Fruit fly (Drosophila melanogaster) whole organism, adult: ENCODE data around the gene CG15347.

Experiments
- CG14711 ChIP-seq: fragments of 200-800 bp; sonication (Bioruptor generic); optimal IDR thresholded peaks from 2 replicates; lab custom pipeline; 2018; ENCODE audit warnings: missing biosample characterization, mild to moderate bottlenecking, missing genetic modification characterization, moderate library complexity
- CG33017 ChIP-seq: fragments of 200-800 bp; sonication (Bioruptor generic); optimal IDR thresholded peaks from 2 replicates; lab custom pipeline; 2018; ENCODE audit warnings: missing biosample characterization, mild to moderate bottlenecking, missing genetic modification characterization, moderate library complexity
- CG5204 ChIP-seq: fragments of 200-800 bp; sonication (Bioruptor generic); optimal IDR thresholded peaks from 2 replicates; lab custom pipeline; 2016; ENCODE audit warnings: missing biosample characterization, missing genetic modification characterization
- CG7101 ChIP-seq: fragments of 200-800 bp; sonication (Bioruptor generic); optimal IDR thresholded peaks from 2 replicates; lab custom pipeline; 2018; ENCODE audit warnings: missing biosample characterization, mild to moderate bottlenecking, missing genetic modification characterization, moderate library complexity
- Clk ChIP-seq: fragments of 200-800 bp; sonication (Bioruptor generic); optimal IDR thresholded peaks from 2 replicates; lab custom pipeline; 2017; ENCODE audit warnings: missing biosample characterization, missing genetic modification characterization
- Crg-1 ChIP-seq: fragments of 200-800 bp; sonication (Bioruptor generic); optimal IDR thresholded peaks from 2 replicates; lab custom pipeline; 2016; ENCODE audit warnings: missing biosample characterization, missing genetic modification characterization
- cic ChIP-seq: fragments of 200-800 bp; sonication (Bioruptor generic); optimal IDR thresholded peaks from 2 replicates; lab custom pipeline; 2017; ENCODE audit warnings: missing biosample characterization, mild to moderate bottlenecking, missing genetic modification characterization, moderate library complexity
- cnc ChIP-seq, 2 experiments: fragments of >200 bp; optimal IDR thresholded peaks; 2 replicates each; lab custom pipeline; 2017
- kay ChIP-seq: fragments of 200-800 bp; sonication (Bioruptor generic); peaks from one replicate; lab custom pipeline; 2016; ENCODE audit warnings: missing biosample characterization, missing genetic modification characterization, borderline replicate concordance
- ovo ChIP-seq: fragments of 200-800 bp; sonication (Bioruptor generic); optimal IDR thresholded peaks from 2 replicates; lab custom pipeline; 2016; ENCODE audit warnings: missing biosample characterization, missing genetic modification characterization
- pad ChIP-seq: fragments of 200-800 bp; sonication (Bioruptor generic); optimal IDR thresholded peaks from 3 replicates; lab custom pipeline; 2017; ENCODE audit warnings: missing biosample characterization, missing genetic modification characterization, mild to moderate bottlenecking, moderate library complexity, missing genetic modification reagents
- toe ChIP-seq: fragments of 200-800 bp; sonication (Bioruptor generic); optimal IDR thresholded peaks from 2 replicates; lab custom pipeline; 2016; ENCODE audit warnings: missing biosample characterization, missing genetic modification characterization

DNA sequence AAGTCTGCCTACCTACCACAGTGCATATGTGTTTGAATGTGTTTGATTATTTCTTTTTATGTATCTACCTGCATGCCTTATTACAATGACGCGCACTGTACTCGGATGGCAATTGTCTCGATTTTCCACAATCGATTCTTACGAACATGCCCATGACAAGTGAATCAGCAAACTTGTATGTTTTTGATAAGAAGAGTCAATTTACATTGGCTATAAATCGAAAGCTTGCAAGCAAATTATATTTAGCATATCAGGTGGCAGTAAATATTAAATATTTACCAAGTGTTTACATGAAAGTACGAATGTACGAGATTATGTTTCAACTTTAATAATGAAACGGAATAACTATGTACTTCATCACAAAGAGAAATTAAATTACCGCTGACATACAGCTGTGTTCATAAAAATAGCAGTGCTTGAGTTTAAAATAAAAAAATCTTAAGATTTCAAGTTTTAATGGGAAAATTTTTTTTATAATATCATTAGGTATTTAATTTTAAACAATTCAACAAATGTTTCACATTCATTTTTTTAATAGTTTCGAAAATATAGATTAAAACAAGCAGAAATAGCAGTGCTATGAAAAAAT lies 1.2 kb downstream of the CG15347 start:
- TF ChIP-seq cnc (optimal IDR thresholded peaks at IDR 0.05; lab: Kevin White, UChicago) (no peak), CG7101 (tag; lab: Kevin White, UChicago) (no peak), CG33017 (tag; lab: Kevin White, UChicago) (no peak), CG5204 (GFP tag; lab: Kevin White, UChicago) (no peak), Clk (GFP tag; lab: Kevin White, UChicago) (no peak), Crg-1 (no peak), cic (GFP tag; lab: Kevin White, UChicago) (no peak), CG14711 (tag; lab: Kevin White, UChicago) (no peak), pad (GFP tag; lab: Kevin White, UChicago) (no peak), ovo (GFP tag; lab: Kevin White, UChicago) (no peak), toe (GFP tag; lab: Kevin White, UChicago) (no peak), kay (GFP tag; lab: Kevin White, UChicago) (no peak)
